Worm (Caenorhabditis elegans): ENCODE results near the gene srlf-27.

- TF ChIP-seq ztf-11 (tag; optimal IDR thresholded peaks at IDR 0.05) (no peak), unc-62 (GFP tag; optimal IDR thresholded peaks at IDR 0.05) (no peak), zip-8 (tag; optimal IDR thresholded peaks at IDR 0.05) (no peak), tbx-8 (GFP tag; optimal IDR thresholded peaks at IDR 0.05) (no peak), mls-2 (tag; optimal IDR thresholded peaks at IDR 0.05) (no peak)
Observed at ce11 chrIV:14594249-14594648, 43.3 kb upstream of the srlf-27 start.

Data from whole organism, mixed stage, embryonic.